Worm (Caenorhabditis elegans): ENCODE results near the gene T14G8.3.

DNA sequence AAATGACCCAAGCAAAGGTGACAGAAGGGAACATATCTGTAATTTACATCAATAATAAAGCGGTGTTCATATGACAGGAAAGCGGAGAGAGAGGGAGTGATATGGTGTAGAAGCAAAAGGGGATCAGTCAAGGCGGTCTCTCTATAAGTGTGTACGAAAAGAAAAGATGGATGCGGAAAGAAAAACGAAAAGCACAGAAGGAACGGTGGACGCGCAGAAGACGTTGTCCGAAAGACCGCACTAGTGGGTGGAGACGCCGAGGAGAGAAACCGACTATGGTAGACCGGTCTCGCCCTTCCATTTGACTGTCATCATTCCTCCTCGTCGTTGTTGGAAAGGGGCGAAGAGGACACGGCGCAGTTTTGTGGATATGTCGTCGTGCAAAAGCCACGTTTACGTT is 18.0 kb upstream of the T14G8.3 start, which contains the start of gene C52G5.2:
- no peak for TF ChIP-seq nhr-237 (tag; optimal IDR thresholded peaks at IDR 0.05)
- no peak for TF ChIP-seq ama-1 (optimal IDR thresholded peaks at IDR 0.05)
- TF ChIP-seq unc-55 (GFP tag; optimal IDR thresholded peaks at IDR 0.05), result no peak
- no peak for TF ChIP-seq nhr-10 (tag; optimal IDR thresholded peaks at IDR 0.05)
- TF ChIP-seq blmp-1 (tag; optimal IDR thresholded peaks at IDR 0.05; ENCODE audit: insufficient read depth), result no peak
- no peak for TF ChIP-seq mdl-1 (tag; optimal IDR thresholded peaks at IDR 0.05)
- no peak for TF ChIP-seq fos-1 (tag; optimal IDR thresholded peaks at IDR 0.05)
- no peak for TF ChIP-seq alr-1 (tag; optimal IDR thresholded peaks at IDR 0.05)
- no peak for TF ChIP-seq dmd-4 (tag; optimal IDR thresholded peaks at IDR 0.05)
- no peak for TF ChIP-seq nhr-11 (tag; optimal IDR thresholded peaks at IDR 0.05)
- no peak for TF ChIP-seq ceh-82 (tag; optimal IDR thresholded peaks at IDR 0.05)
- TF ChIP-seq sma-9 (GFP tag; optimal IDR thresholded peaks at IDR 0.05), result no peak
- no peak for TF ChIP-seq sma-9 (tag; optimal IDR thresholded peaks at IDR 0.05)

Measured in whole organism, L2 larva.